Fruit fly (Drosophila melanogaster) whole organism, embryonic: ENCODE results near the gene CG15517.

Experiments used
- Abd-B ChIP-seq: fragments of 200-800 bp; sonication (Bioruptor generic); optimal IDR thresholded peaks from 2 replicates; lab custom pipeline; 2018; ENCODE audit warnings: missing biosample characterization, mild to moderate bottlenecking, missing genetic modification characterization, moderate library complexity
- Aef1 ChIP-seq: fragments of 200-800 bp; sonication (Bioruptor generic); IDR thresholded peaks from 3 replicates; pipeline ENCODE4 v1.3.6; 2022; ENCODE audit warnings: missing biosample characterization, missing genetic modification characterization
- Atf6 ChIP-seq: fragments of 200-800 bp; sonication (Bioruptor generic); IDR thresholded peaks from 2 replicates; pipeline ENCODE4 v1.3.6; 2022; ENCODE audit warnings: missing biosample characterization, missing genetic modification characterization
- CG10654 ChIP-seq: fragments of 200-800 bp; sonication (Bioruptor generic); optimal IDR thresholded peaks from 2 replicates; lab custom pipeline; 2016; ENCODE audit warnings: missing biosample characterization, missing genetic modification characterization
- CG10979 ChIP-seq: fragments of 200-800 bp; sonication (Bioruptor generic); optimal IDR thresholded peaks from 2 replicates; lab custom pipeline; 2018; ENCODE audit warnings: missing biosample characterization, mild to moderate bottlenecking, missing genetic modification characterization, moderate library complexity
- CG11398 ChIP-seq: fragments of 200-800 bp; sonication (Bioruptor generic); optimal IDR thresholded peaks from 2 replicates; lab custom pipeline; 2016; ENCODE audit warnings: missing biosample characterization, missing genetic modification characterization
- CG12236 ChIP-seq: fragments of 200-800 bp; sonication (Bioruptor generic); optimal IDR thresholded peaks from 2 replicates; lab custom pipeline; 2016; ENCODE audit warnings: missing biosample characterization, missing genetic modification characterization
- CG14860 ChIP-seq: fragments of 200-800 bp; sonication (Bioruptor generic); IDR thresholded peaks from 3 replicates; pipeline ENCODE4 v1.3.6; 2022; ENCODE audit warnings: missing biosample characterization, missing genetic modification characterization; ENCODE audit not compliant: partially characterized antibody
- CG1602 ChIP-seq: fragments of 200-800 bp; sonication (Bioruptor generic); optimal IDR thresholded peaks from 3 replicates; lab custom pipeline; 2016; ENCODE audit warnings: missing biosample characterization, missing genetic modification characterization
- CG1647 ChIP-seq: fragments of 200-800 bp; sonication (Bioruptor generic); optimal IDR thresholded peaks from 3 replicates; lab custom pipeline; 2016; ENCODE audit warnings: missing biosample characterization, missing genetic modification characterization
- CG16815 ChIP-seq: fragments of 200-800 bp; sonication (Bioruptor generic); optimal IDR thresholded peaks from 3 replicates; lab custom pipeline; 2017; ENCODE audit warnings: missing biosample characterization, mild to moderate bottlenecking, missing genetic modification characterization
- CG16863 ChIP-seq: fragments of 200-800 bp; sonication (Bioruptor generic); optimal IDR thresholded peaks from 3 replicates; lab custom pipeline; 2016; ENCODE audit warnings: missing biosample characterization, missing genetic modification characterization
- CG1792 ChIP-seq: fragments of 200-800 bp; sonication (Bioruptor generic); optimal IDR thresholded peaks from 2 replicates; lab custom pipeline; 2016; ENCODE audit warnings: missing biosample characterization, missing genetic modification characterization
- CG30431 ChIP-seq: fragments of 200-800 bp; sonication (Bioruptor generic); optimal IDR thresholded peaks from 2 replicates; lab custom pipeline; 2017; ENCODE audit warnings: missing biosample characterization, missing genetic modification characterization
- CG31365 ChIP-seq: fragments of 200-800 bp; sonication (Bioruptor generic); optimal IDR thresholded peaks from 2 replicates; lab custom pipeline; 2018; ENCODE audit warnings: missing biosample characterization, mild to moderate bottlenecking, missing genetic modification characterization
- CG32532 ChIP-seq: fragments of 200-800 bp; sonication (Bioruptor generic); IDR thresholded peaks from 2 replicates; pipeline ENCODE4 v1.3.6; 2022; ENCODE audit warnings: missing biosample characterization, missing genetic modification characterization
- CG33557 ChIP-seq: fragments of 200-800 bp; sonication (Bioruptor generic); optimal IDR thresholded peaks from 2 replicates; lab custom pipeline; 2019; ENCODE audit warnings: missing biosample characterization, mild to moderate bottlenecking, missing genetic modification characterization, moderate library complexity
- CG4282 ChIP-seq: fragments of 200-800 bp; sonication (Bioruptor generic); optimal IDR thresholded peaks from 2 replicates; lab custom pipeline; 2016; ENCODE audit warnings: missing biosample characterization, missing genetic modification characterization
- CG7786 ChIP-seq: fragments of 200-800 bp; sonication (Bioruptor generic); optimal IDR thresholded peaks from 2 replicates; lab custom pipeline; 2016; ENCODE audit warnings: missing biosample characterization, missing genetic modification characterization
- CG7928 ChIP-seq: fragments of 200-800 bp; sonication (Bioruptor generic); optimal IDR thresholded peaks from 2 replicates; lab custom pipeline; 2017; ENCODE audit warnings: missing biosample characterization, mild to moderate bottlenecking, missing genetic modification characterization
- CG9437 ChIP-seq: fragments of 200-800 bp; sonication (Bioruptor generic); optimal IDR thresholded peaks from 2 replicates; lab custom pipeline; 2018; ENCODE audit warnings: missing biosample characterization, mild to moderate bottlenecking, missing genetic modification characterization
- CrebB ChIP-seq: fragments of 200-800 bp; sonication (Bioruptor generic); optimal IDR thresholded peaks from 3 replicates; lab custom pipeline; 2018; ENCODE audit warnings: missing biosample characterization, mild to moderate bottlenecking, missing genetic modification characterization
- Dad ChIP-seq: fragments of 200-800 bp; sonication (Bioruptor generic); optimal IDR thresholded peaks from 3 replicates; lab custom pipeline; 2016; ENCODE audit warnings: missing biosample characterization, missing genetic modification characterization
- Dip3 ChIP-seq: fragments of 200-800 bp; sonication (Bioruptor generic); optimal IDR thresholded peaks from 3 replicates; lab custom pipeline; 2016; ENCODE audit warnings: missing biosample characterization, missing genetic modification characterization
- Ets97D ChIP-seq: fragments of 200-800 bp; sonication (Bioruptor generic); optimal IDR thresholded peaks from 3 replicates; lab custom pipeline; 2016; ENCODE audit warnings: missing biosample characterization, missing genetic modification characterization
- HmgZ ChIP-seq: fragments of 200-800 bp; sonication (Bioruptor generic); optimal IDR thresholded peaks from 2 replicates; lab custom pipeline; 2018; ENCODE audit warnings: missing biosample characterization, mild to moderate bottlenecking, missing genetic modification characterization
- Hmr ChIP-seq: fragments of 200-800 bp; sonication (Bioruptor generic); optimal IDR thresholded peaks from 3 replicates; lab custom pipeline; 2017; ENCODE audit warnings: mild to moderate bottlenecking, missing biosample characterization, missing genetic modification reagents, missing genetic modification characterization
- Hr39 ChIP-seq: fragments of >200 bp; optimal IDR thresholded peaks from 2 replicates; lab custom pipeline; 2017
- NfI ChIP-seq: fragments of 200-800 bp; sonication (Bioruptor generic); optimal IDR thresholded peaks from 3 replicates; lab custom pipeline; 2018; ENCODE audit warnings: missing biosample characterization, mild to moderate bottlenecking, missing genetic modification characterization, moderate library complexity
- Optix ChIP-seq: fragments of 200-800 bp; sonication (Bioruptor generic); IDR thresholded peaks from 3 replicates; pipeline ENCODE4 v1.3.6; 2022; ENCODE audit warnings: missing biosample characterization, missing genetic modification characterization
- Tbp ChIP-seq: fragments of >200 bp; optimal IDR thresholded peaks from 2 replicates; lab custom pipeline; 2018; ENCODE audit warnings: missing biosample characterization, missing genetic modification characterization
- Xrp1 ChIP-seq: fragments of 200-800 bp; sonication (Bioruptor generic); IDR thresholded peaks from 2 replicates; pipeline ENCODE4 v1.3.6; 2022; ENCODE audit warnings: missing biosample characterization, missing genetic modification characterization
- ab ChIP-seq: fragments of 200-800 bp; sonication (Bioruptor generic); optimal IDR thresholded peaks from 2 replicates; lab custom pipeline; 2016; ENCODE audit warnings: missing biosample characterization, missing genetic modification characterization
- chinmo ChIP-seq: fragments of 200-800 bp; sonication (Bioruptor generic); IDR thresholded peaks from 4 replicates; pipeline ENCODE4 v1.3.6; 2022; ENCODE audit warnings: missing biosample characterization, missing genetic modification characterization; ENCODE audit not compliant: partially characterized antibody
- chn ChIP-seq: fragments of 200-800 bp; sonication (Bioruptor generic); optimal IDR thresholded peaks from 2 replicates; lab custom pipeline; 2016; ENCODE audit warnings: missing biosample characterization, missing genetic modification characterization
- eve ChIP-seq, 2 experiments: fragments of >200 bp; optimal IDR thresholded peaks; 2 replicates each; lab custom pipeline; 2017; ENCODE audit warnings: missing biosample characterization in 2 of 2, missing genetic modification characterization in 2 of 2
- exex ChIP-seq: fragments of 200-800 bp; sonication (Bioruptor generic); optimal IDR thresholded peaks from 4 replicates; lab custom pipeline; 2018; ENCODE audit warnings: missing biosample characterization, mild to moderate bottlenecking, missing genetic modification characterization, moderate library complexity
- fd3F ChIP-seq: fragments of 200-800 bp; sonication (Bioruptor generic); optimal IDR thresholded peaks from 2 replicates; lab custom pipeline; 2018; ENCODE audit warnings: missing biosample characterization, mild to moderate bottlenecking, missing genetic modification characterization, moderate library complexity
- fd64A ChIP-seq: fragments of 200-800 bp; sonication (Bioruptor generic); optimal IDR thresholded peaks from 3 replicates; lab custom pipeline; 2018; ENCODE audit warnings: missing biosample characterization, mild to moderate bottlenecking, missing genetic modification characterization
- ftz-f1 ChIP-seq: fragments of 200-800 bp; sonication (Bioruptor generic); optimal IDR thresholded peaks from 2 replicates; lab custom pipeline; 2016; ENCODE audit warnings: missing biosample characterization, missing genetic modification characterization
- fu2 ChIP-seq: fragments of 200-800 bp; sonication (Bioruptor generic); optimal IDR thresholded peaks from 2 replicates; lab custom pipeline; 2016; ENCODE audit warnings: missing biosample characterization, missing genetic modification characterization
- gcm ChIP-seq: fragments of 200-800 bp; sonication (Bioruptor generic); optimal IDR thresholded peaks from 2 replicates; lab custom pipeline; 2019; ENCODE audit warnings: missing biosample characterization, mild to moderate bottlenecking, missing genetic modification characterization, moderate library complexity
- h ChIP-seq: fragments of >200 bp; optimal IDR thresholded peaks from 2 replicates; lab custom pipeline; 2017
- her ChIP-seq: fragments of 200-800 bp; sonication (Bioruptor generic); optimal IDR thresholded peaks from 2 replicates; lab custom pipeline; 2016; ENCODE audit warnings: missing biosample characterization, missing genetic modification characterization
- mam ChIP-seq: fragments of 200-800 bp; sonication (Bioruptor generic); optimal IDR thresholded peaks from 3 replicates; lab custom pipeline; 2016; ENCODE audit warnings: missing biosample characterization, missing genetic modification characterization
- mld ChIP-seq: fragments of 200-800 bp; sonication (Bioruptor generic); IDR thresholded peaks from 3 replicates; pipeline ENCODE4 v1.3.6; 2022; ENCODE audit warnings: missing biosample characterization, missing genetic modification characterization; ENCODE audit not compliant: partially characterized antibody
- nerfin-1 ChIP-seq: fragments of 200-800 bp; sonication (Bioruptor generic); optimal IDR thresholded peaks from 3 replicates; lab custom pipeline; 2019; ENCODE audit warnings: missing biosample characterization, mild to moderate bottlenecking, missing genetic modification characterization, moderate library complexity
- onecut ChIP-seq: fragments of 200-800 bp; sonication (Bioruptor generic); IDR thresholded peaks from 2 replicates; pipeline ENCODE4 v1.3.6; 2022; ENCODE audit warnings: missing biosample characterization, missing genetic modification characterization
- pfk ChIP-seq: fragments of 200-800 bp; sonication (Bioruptor generic); optimal IDR thresholded peaks from 2 replicates; lab custom pipeline; 2018; ENCODE audit warnings: missing biosample characterization, mild to moderate bottlenecking, missing genetic modification characterization, moderate library complexity
- pnt ChIP-seq: fragments of 200-800 bp; sonication (Bioruptor generic); optimal IDR thresholded peaks from 3 replicates; lab custom pipeline; 2016; ENCODE audit warnings: missing biosample characterization, missing genetic modification characterization
- slbo ChIP-seq: fragments of 200-800 bp; sonication (Bioruptor generic); IDR thresholded peaks from 2 replicates; pipeline ENCODE4 v1.3.6; 2022; ENCODE audit warnings: missing biosample characterization, missing genetic modification characterization
- unpg ChIP-seq: fragments of 200-800 bp; sonication (Bioruptor generic); optimal IDR thresholded peaks from 3 replicates; lab custom pipeline; 2018; ENCODE audit warnings: missing biosample characterization, mild to moderate bottlenecking, missing genetic modification characterization, moderate library complexity
- yki ChIP-seq: fragments of >200 bp; optimal IDR thresholded peaks from 3 replicates; lab custom pipeline; 2018

The CG15517 gene

DNA sequence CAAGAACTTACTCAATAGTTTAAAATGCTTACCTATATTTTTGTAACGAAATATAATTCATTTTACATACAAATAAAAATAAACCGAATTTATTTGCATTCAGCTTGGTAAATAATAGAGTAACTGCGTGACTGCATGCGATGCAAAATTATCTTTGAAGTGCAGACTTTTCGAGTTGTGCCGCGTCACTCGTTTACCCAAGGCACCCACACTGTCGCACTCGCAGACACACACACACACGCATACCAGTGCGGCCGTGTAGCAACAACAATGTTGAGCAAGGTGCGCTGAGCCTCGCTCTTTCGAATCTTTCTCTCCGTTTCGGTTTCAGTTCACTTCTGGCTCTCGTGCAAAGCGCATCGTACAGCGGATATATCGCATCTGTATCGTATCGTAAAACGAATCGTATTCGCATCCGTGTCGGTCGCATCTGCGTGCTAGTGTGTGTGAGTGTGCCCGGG is 26.9 kb downstream of the CG15517 start, which contains the start of gene CG31038 (continued):
- TF ChIP-seq CG10654 (no peak), CG1792 (GFP tag; lab: Kevin White, UChicago) (no peak), CG30431 (GFP tag; lab: Kevin White, UChicago) (no peak), gcm (no peak), chn (GFP tag; lab: Kevin White, UChicago) (peak; percentile 26), fu2 (GFP tag; lab: Kevin White, UChicago) (no peak), Tbp (no peak), eve (GFP tag; optimal IDR thresholded peaks at IDR 0.05; lab: Kevin White, UChicago) (no peak), mld (GFP tag; lab: Robert Waterston, UW) (no peak), CG11398 (no peak), unpg (no peak), CG12236 (no peak), nerfin-1 (tag; lab: Kevin White, UChicago) (peak; percentile 20), Atf6 (GFP tag; lab: Robert Waterston, UW) (no peak), h (lab: Kevin White, UChicago) (no peak), CG1647 (GFP tag; lab: Kevin White, UChicago) (no peak), her (GFP tag; lab: Kevin White, UChicago) (peak; percentile 54), slbo (GFP tag; lab: Robert Waterston, UW) (peak; percentile 33; the same call in 1 of the 2 replicates), fd3F (GFP tag; lab: Kevin White, UChicago) (no peak), CG32532 (GFP tag; lab: Robert Waterston, UW) (0 out of 2 replicates have a peak, but pooled peaks have one; percentile 15), HmgZ (no peak), CrebB (tag; lab: Kevin White, UChicago) (peak; percentile 40), mam (GFP tag; lab: Kevin White, UChicago) (no peak), Hr39 (lab: Kevin White, UChicago) (no peak), Xrp1 (GFP tag; lab: Robert Waterston, UW) (peak; percentile 28; the same call in 1 of the 2 replicates), CG16815 (no peak), onecut (GFP tag; lab: Robert Waterston, UW) (no peak; the same call in 1 of the 2 replicates), Optix (0 out of 3 replicates have a peak, but pooled peaks have one; percentile 26), yki (lab: Kevin White, UChicago) (peak; percentile 67), fd64A (GFP tag; lab: Kevin White, UChicago) (no peak), CG7786 (GFP tag; lab: Kevin White, UChicago) (no peak), Abd-B (no peak), ab (GFP tag; lab: Kevin White, UChicago) (no peak), CG7928 (no peak), CG9437 (GFP tag; lab: Kevin White, UChicago) (no peak), CG10979 (tag; lab: Kevin White, UChicago) (no peak), CG14860 (GFP tag; lab: Robert Waterston, UW) (no peak), ftz-f1 (GFP tag; lab: Kevin White, UChicago) (no peak), pfk (GFP tag; lab: Kevin White, UChicago) (no peak), Ets97D (GFP tag; lab: Kevin White, UChicago) (no peak), pnt (GFP tag; lab: Kevin White, UChicago) (no peak), Aef1 (GFP tag; lab: Robert Waterston, UW) (peak; percentile 66), Dip3 (no peak), chinmo (GFP tag; lab: Robert Waterston, UW) (peak; percentile 93; the same call in 3 of the 4 replicates), CG1602 (no peak), CG31365 (tag; lab: Kevin White, UChicago) (no peak), CG4282 (GFP tag; lab: Kevin White, UChicago) (no peak), CG33557 (GFP tag; lab: Kevin White, UChicago) (no peak), exex (tag; lab: Kevin White, UChicago) (no peak), Dad (GFP tag; lab: Kevin White, UChicago) (no peak), NfI (GFP tag; lab: Kevin White, UChicago) (no peak), Hmr (GFP tag; lab: Kevin White, UChicago) (no peak), CG16863 (GFP tag; lab: Kevin White, UChicago) (no peak)
